Worm (Caenorhabditis elegans) whole organism, L4 larva: ENCODE results near the gene F47G3.1.

Experiments
- daf-12 ChIP-seq: fragments of 150-350 bp; optimal IDR thresholded peaks from 2 replicates; lab custom pipeline; 2014; ENCODE audit warnings: missing biosample characterization, missing genetic modification reagents, missing genetic modification characterization
- mdt-29 ChIP-seq: fragments of 200-800 bp; sonication (Bioruptor generic); IDR thresholded peaks from 2 replicates; pipeline ENCODE4 v1.3.6; 2022; ENCODE audit warnings: missing genetic modification reagents, missing genetic modification characterization, missing compliant biosample characterization
- snpc-4 ChIP-seq: fragments of 150-350 bp; optimal IDR thresholded peaks from 2 replicates; lab custom pipeline; 2014; ENCODE audit warnings: missing biosample characterization, missing genetic modification characterization
- unc-62 ChIP-seq, 3 experiments: fragments of 150-350 bp in 1 of 3; sonication (generic microtip); optimal IDR thresholded peaks in 2 of 3; peaks in 1 of 3; 1 replicate in 1 of 3; 2 replicates in 2 of 3; lab custom pipeline; 2014 to 2017; ENCODE audit warnings: missing biosample characterization in 3 of 3, missing genetic modification characterization in 3 of 3, missing genetic modification reagents in 3 of 3, missing genotype in 1 of 3

ce11 chrX:2381282-2381681, 4.3 kb upstream of the F47G3.1 start, which contains the start of gene F47G3.4:
- TF ChIP-seq snpc-4 (no peak), daf-12 (tag; lab: Kevin White, UChicago) (no peak), unc-62 (GFP tag; optimal IDR thresholded peaks at IDR 0.05 in 1 of 2; lab: Kevin White, UChicago) (no peak), unc-62 (tag; optimal IDR thresholded peaks at IDR 0.05; lab: Kevin White, UChicago) (no peak), mdt-29 (GFP tag; lab: Robert Waterston, UW) (no peak)
